Worm (Caenorhabditis elegans): Measurements from ENCODE around the gene slc-5A12.

slc-5A12 gene

DNA sequence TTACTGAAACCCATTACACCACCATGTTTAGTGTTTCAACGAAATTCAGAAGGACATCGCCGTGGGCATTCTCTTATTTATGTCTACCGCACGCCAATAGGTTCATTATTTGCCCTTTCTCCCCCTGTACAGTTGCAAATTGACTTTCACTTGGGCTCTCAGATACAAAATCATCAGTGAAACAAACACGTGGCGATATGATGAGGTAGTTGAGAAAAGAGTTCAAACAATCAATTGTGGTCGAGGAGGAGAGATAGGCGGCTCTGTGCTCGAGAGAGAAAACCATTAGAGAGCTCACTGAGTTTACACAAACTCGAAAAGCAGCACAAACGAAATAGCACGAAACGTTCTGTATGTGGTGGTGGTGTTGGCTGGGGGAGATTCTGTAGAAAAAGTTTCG lies 19.9 kb downstream of the slc-5A12 start (continued):
- TF ChIP-seq irx-1 (tag; optimal IDR thresholded peaks at IDR 0.05), result no peak
- TF ChIP-seq F16B12.6 (tag; optimal IDR thresholded peaks at IDR 0.05), result no peak
- TF ChIP-seq isw-1 (GFP tag; IDR thresholded peaks at IDR 0.05), result no peak
- peak; percentile 81 for TF ChIP-seq rnt-1 (tag; optimal IDR thresholded peaks at IDR 0.05)
- TF ChIP-seq nhr-237 (tag; optimal IDR thresholded peaks at IDR 0.05), result no peak
- TF ChIP-seq nhr-28 (tag; optimal IDR thresholded peaks at IDR 0.05), result no peak
- TF ChIP-seq nhr-47 (tag; optimal IDR thresholded peaks at IDR 0.05), result no peak
- TF ChIP-seq lsy-2 (tag; optimal IDR thresholded peaks at IDR 0.05), result peak; percentile 3 to 6
- TF ChIP-seq zag-1 (tag; optimal IDR thresholded peaks at IDR 0.05), result no peak
- no peak for TF ChIP-seq unc-62 (GFP tag; optimal IDR thresholded peaks at IDR 0.05)
- no peak for TF ChIP-seq vab-15 (tag; optimal IDR thresholded peaks at IDR 0.05)
- TF ChIP-seq unc-30 (tag; optimal IDR thresholded peaks at IDR 0.05), result no peak
- no peak for TF ChIP-seq xbp-1 (tag; optimal IDR thresholded peaks at IDR 0.05)
- TF ChIP-seq nhr-90 (tag; optimal IDR thresholded peaks at IDR 0.05; ENCODE audit: poor library complexity), result no peak
- TF ChIP-seq mep-1 (tag; optimal IDR thresholded peaks at IDR 0.05), result peak; percentile 10
- no peak for TF ChIP-seq nhr-20 (tag; optimal IDR thresholded peaks at IDR 0.05)
- no peak for TF ChIP-seq ceh-82 (tag; optimal IDR thresholded peaks at IDR 0.05)
- TF ChIP-seq unc-130 (tag; optimal IDR thresholded peaks at IDR 0.05), result peak; percentile 26
- no peak for TF ChIP-seq fos-1 (tag; optimal IDR thresholded peaks at IDR 0.05)
- no peak for TF ChIP-seq lir-3 (tag; optimal IDR thresholded peaks at IDR 0.05; ENCODE audit: poor library complexity)
- TF ChIP-seq ceh-90 (tag; optimal IDR thresholded peaks at IDR 0.05), result no peak
- no peak for TF ChIP-seq ceh-88 (GFP tag; IDR thresholded peaks at IDR 0.05)
- TF ChIP-seq zip-4 (GFP tag; optimal IDR thresholded peaks at IDR 0.05), result no peak
- TF ChIP-seq blmp-1 (tag; optimal IDR thresholded peaks at IDR 0.05), result peak; percentile 26
- TF ChIP-seq skn-1 (tag; optimal IDR thresholded peaks at IDR 0.05), result no peak
- TF ChIP-seq hlh-4 (tag; optimal IDR thresholded peaks at IDR 0.05), result no peak
- TF ChIP-seq lin-15B (tag; optimal IDR thresholded peaks at IDR 0.05), result no peak
- peak; percentile 4 for TF ChIP-seq dsc-1 (tag; optimal IDR thresholded peaks at IDR 0.05)
- TF ChIP-seq ets-5 (GFP tag; IDR thresholded peaks at IDR 0.05), result no peak
- TF ChIP-seq aly-2 (tag; optimal IDR thresholded peaks at IDR 0.05), result no peak
- TF ChIP-seq ces-1 (GFP tag; optimal IDR thresholded peaks at IDR 0.05), result no peak
- TF ChIP-seq lin-14 (GFP tag; optimal IDR thresholded peaks at IDR 0.05), result peak; percentile 65
- no peak for TF ChIP-seq snpc-4 (tag; optimal IDR thresholded peaks at IDR 0.05)
- TF ChIP-seq mef-2 (tag; optimal IDR thresholded peaks at IDR 0.05), result no peak
- peak in 1 of 2 experiments; percentile 5 for TF ChIP-seq lin-35 (GFP tag; optimal IDR thresholded peaks at IDR 0.05)
- no peak for TF ChIP-seq pax-3 (tag; optimal IDR thresholded peaks at IDR 0.05)
- no peak for TF ChIP-seq ama-1 (optimal IDR thresholded peaks at IDR 0.05)
- TF ChIP-seq dpl-1 (GFP tag; optimal IDR thresholded peaks at IDR 0.05), result no peak
- TF ChIP-seq nhr-12 (tag; optimal IDR thresholded peaks at IDR 0.05), result no peak
- no peak for TF ChIP-seq snu-23 (GFP tag; optimal IDR thresholded peaks at IDR 0.05)

DNA sequence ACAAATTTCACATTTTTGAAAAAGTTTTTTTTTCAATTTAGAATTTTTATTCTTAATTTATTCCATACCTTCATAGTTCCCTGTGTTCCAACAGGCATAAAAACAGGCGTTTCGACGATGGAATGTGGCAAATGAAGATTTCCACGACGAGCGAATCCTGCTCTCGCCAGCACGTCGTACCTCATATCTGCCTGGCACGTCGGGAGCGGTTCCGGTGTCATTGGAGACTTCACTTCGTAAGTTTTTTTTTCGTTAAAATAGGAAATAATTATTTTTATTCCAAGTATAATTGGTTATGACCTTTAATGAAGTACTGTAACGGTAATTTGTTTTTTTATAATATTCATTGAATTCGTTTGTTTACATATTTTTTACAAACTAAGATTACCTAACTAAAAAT lies 22.4 kb downstream of the slc-5A12 start, which contains the start of gene tgt-1:
Gene tgt-1, minus strand, starts transcription at position 232 of the 400 bp plus-strand sequence.
- TF ChIP-seq nhr-85 (tag) (no peak), nhr-20 (tag; optimal IDR thresholded peaks at IDR 0.05) (no peak), zag-1 (tag; optimal IDR thresholded peaks at IDR 0.05) (no peak), grh-1 (GFP tag; IDR thresholded peaks at IDR 0.05) (no peak), nhr-84 (tag; optimal IDR thresholded peaks at IDR 0.05) (no peak), snu-23 (GFP tag; optimal IDR thresholded peaks at IDR 0.05) (no peak), egl-13 (tag; optimal IDR thresholded peaks at IDR 0.05) (no peak), efl-1 (optimal IDR thresholded peaks at IDR 0.05) (no peak), efl-1 (GFP tag; optimal IDR thresholded peaks at IDR 0.05 in 1 of 2) (peak in 1 of 2 experiments; percentile 28), tbx-2 (tag; optimal IDR thresholded peaks at IDR 0.05) (no peak), aly-2 (tag; optimal IDR thresholded peaks at IDR 0.05) (no peak), hlh-4 (tag; optimal IDR thresholded peaks at IDR 0.05) (no peak), nhr-90 (tag; optimal IDR thresholded peaks at IDR 0.05; ENCODE audit: poor library complexity) (peak; percentile 3), snpc-4 (tag; optimal IDR thresholded peaks at IDR 0.05) (no peak), nhr-76 (tag; optimal IDR thresholded peaks at IDR 0.05) (no peak)

Data from whole organism, L1 larva.